Worm (Caenorhabditis elegans): ENCODE data around the gene ttr-36.

DNA sequence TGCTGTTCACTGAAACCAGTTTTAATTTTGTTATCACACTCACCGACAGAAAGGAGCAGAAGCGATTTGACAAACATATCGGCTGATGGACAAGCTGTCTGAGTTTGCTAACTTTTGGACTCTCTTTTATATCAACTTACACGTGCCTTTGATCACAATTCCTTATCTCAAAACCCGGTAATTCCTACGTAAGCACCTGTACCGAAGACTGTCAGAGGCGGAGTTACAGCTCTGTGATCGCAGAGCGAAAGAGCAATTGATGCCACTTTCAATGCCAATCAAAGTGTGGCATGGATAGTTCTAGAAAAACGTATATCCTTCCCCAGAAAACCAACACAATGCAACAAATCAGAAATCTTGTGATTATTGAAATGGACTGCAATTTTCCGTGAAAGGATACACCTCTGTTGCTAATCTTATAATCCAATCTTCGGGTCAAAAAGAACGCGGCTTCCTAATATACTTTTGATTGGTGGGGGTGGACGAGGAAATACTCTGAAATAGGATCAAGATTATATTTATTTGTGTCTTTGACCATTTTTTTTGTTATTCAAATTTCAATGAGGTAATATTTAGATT lies 26.1 kb downstream of the ttr-36 start, which contains the start of gene ilys-5:
- TF ChIP-seq ztf-11 (tag; optimal IDR thresholded peaks at IDR 0.05) (no peak), jun-1 (tag; optimal IDR thresholded peaks at IDR 0.05) (no peak), unc-130 (tag; optimal IDR thresholded peaks at IDR 0.05) (no peak), lir-3 (tag; optimal IDR thresholded peaks at IDR 0.05; ENCODE audit: poor library complexity) (no peak), lin-39 (tag; optimal IDR thresholded peaks at IDR 0.05) (no peak), zag-1 (tag; optimal IDR thresholded peaks at IDR 0.05) (no peak), snpc-4 (tag; optimal IDR thresholded peaks at IDR 0.05) (no peak), ceh-82 (tag; optimal IDR thresholded peaks at IDR 0.05) (no peak), vab-15 (tag; optimal IDR thresholded peaks at IDR 0.05) (no peak), aly-2 (tag; optimal IDR thresholded peaks at IDR 0.05) (no peak), elt-3 (tag; optimal IDR thresholded peaks at IDR 0.05) (no peak), irx-1 (tag; optimal IDR thresholded peaks at IDR 0.05) (no peak), lin-15B (tag; optimal IDR thresholded peaks at IDR 0.05) (no peak)
